Worm (Caenorhabditis elegans) whole organism, L4 larva: ENCODE data around the gene twnk-1.

ENCODE experiments used
- D1046.2 ChIP-seq: fragments of 200-800 bp; sonication (Bioruptor generic); IDR thresholded peaks from 2 replicates; pipeline ENCODE4 v1.3.6; 2022; ENCODE audit warnings: missing genetic modification characterization, missing compliant biosample characterization
- F10B5.3 ChIP-seq: sonication (generic microtip); optimal IDR thresholded peaks from 2 replicates; lab custom pipeline; 2016; ENCODE audit warnings: mild to moderate bottlenecking, missing genetic modification characterization, missing compliant biosample characterization
- F26F4.8 ChIP-seq: fragments of 200-800 bp; sonication (Bioruptor generic); conservative IDR thresholded peaks from 2 replicates; pipeline ENCODE4 v1.3.6; 2022; ENCODE audit warnings: missing genetic modification characterization, missing compliant biosample characterization
- F37D6.2 ChIP-seq: sonication (generic microtip); optimal IDR thresholded peaks from 2 replicates; lab custom pipeline; 2016; ENCODE audit warnings: mild to moderate bottlenecking, missing genetic modification characterization, missing compliant biosample characterization
- T20F7.1 ChIP-seq: fragments of 200-800 bp; sonication (Bioruptor generic); optimal IDR thresholded peaks from 2 replicates; lab custom pipeline; 2018; ENCODE audit warnings: mild to moderate bottlenecking, missing genetic modification characterization, missing compliant biosample characterization
- ZK337.2 ChIP-seq: fragments of 200-800 bp; sonication (Bioruptor generic); IDR thresholded peaks from 2 replicates; pipeline ENCODE4 v1.3.6; 2022; ENCODE audit warnings: missing genetic modification reagents, missing genetic modification characterization, missing compliant biosample characterization
- aha-1 ChIP-seq: fragments of 150-350 bp; peaks from one replicate; lab custom pipeline; 2014; ENCODE audit warnings: missing biosample characterization, missing genetic modification characterization
- ceh-62 ChIP-seq: sonication (generic microtip); optimal IDR thresholded peaks from 2 replicates; lab custom pipeline; 2017; ENCODE audit warnings: missing biosample characterization, missing genetic modification characterization
- ctbp-1 ChIP-seq: fragments of 200-800 bp; sonication (Bioruptor generic); IDR thresholded peaks from 2 replicates; pipeline ENCODE4 v1.3.6; 2022; ENCODE audit warnings: missing genetic modification reagents, missing genetic modification characterization, missing compliant biosample characterization
- daf-16 ChIP-seq, 3 experiments: sonication (generic microtip); optimal IDR thresholded peaks; 2 replicates each; lab custom pipeline; 2016 to 2017; ENCODE audit warnings: missing genetic modification characterization in 3 of 3, missing genetic modification reagents in 3 of 3, mild to moderate bottlenecking in 2 of 3, missing compliant biosample characterization in 2 of 3, missing biosample characterization in 1 of 3, moderate library complexity in 1 of 3
- daf-19 ChIP-seq: fragments of 200-800 bp; sonication (Bioruptor generic); conservative IDR thresholded peaks from 2 replicates; pipeline ENCODE4 v1.3.6; 2022; ENCODE audit warnings: missing genetic modification characterization, missing compliant biosample characterization
- dmd-6 ChIP-seq: fragments of 200-800 bp; sonication (Bioruptor generic); IDR thresholded peaks from 2 replicates; pipeline ENCODE4 v1.3.6; 2022; ENCODE audit warnings: missing genetic modification reagents, missing genetic modification characterization, missing compliant biosample characterization
- dpl-1 ChIP-seq: fragments of 150-350 bp; optimal IDR thresholded peaks from 2 replicates; lab custom pipeline; 2014; ENCODE audit warnings: missing biosample characterization, missing genetic modification reagents, missing genetic modification characterization
- dve-1 ChIP-seq: sonication (generic microtip); optimal IDR thresholded peaks from 2 replicates; lab custom pipeline; 2017; ENCODE audit warnings: antibody characterized with exemption, mild to moderate bottlenecking, missing genetic modification characterization, missing compliant biosample characterization; ENCODE audit not compliant: insufficient read depth
- hlh-11 ChIP-seq: fragments of 200-800 bp; sonication (Bioruptor generic); optimal IDR thresholded peaks from 2 replicates; lab custom pipeline; 2018; ENCODE audit warnings: mild to moderate bottlenecking, missing genetic modification characterization, missing compliant biosample characterization
- hlh-30 ChIP-seq: sonication (generic microtip); optimal IDR thresholded peaks from 2 replicates; lab custom pipeline; 2017; ENCODE audit warnings: antibody characterized with exemption, mild to moderate bottlenecking, missing genetic modification characterization, missing compliant biosample characterization; ENCODE audit not compliant: insufficient read depth
- hmg-1.1 ChIP-seq: fragments of 200-800 bp; sonication (Bioruptor generic); IDR thresholded peaks from 2 replicates; pipeline ENCODE4 v1.3.6; 2022; ENCODE audit warnings: missing genetic modification reagents, missing genetic modification characterization, missing compliant biosample characterization
- lin-1 ChIP-seq: fragments of 200-800 bp; sonication (Bioruptor generic); IDR thresholded peaks from 2 replicates; pipeline ENCODE4 v1.3.6; 2022; ENCODE audit warnings: missing genetic modification reagents, missing genetic modification characterization, missing compliant biosample characterization
- lin-39 ChIP-seq: fragments of 150-350 bp; optimal IDR thresholded peaks from 2 replicates; lab custom pipeline; 2014; ENCODE audit warnings: missing biosample characterization, missing genetic modification reagents, missing genetic modification characterization
- lir-3 ChIP-seq: sonication (generic microtip); optimal IDR thresholded peaks from 2 replicates; lab custom pipeline; 2016; ENCODE audit warnings: mild to moderate bottlenecking, missing genetic modification characterization, missing compliant biosample characterization
- lsy-2 ChIP-seq, 2 experiments: fragments of 150-350 bp in 1 of 2; sonication (generic microtip) in 1 of 2; optimal IDR thresholded peaks; 2 replicates each; lab custom pipeline; 2014 to 2017; ENCODE audit warnings: missing biosample characterization in 2 of 2, missing genetic modification characterization in 2 of 2
- madf-9 ChIP-seq: fragments of 200-800 bp; sonication (Bioruptor generic); conservative IDR thresholded peaks from 2 replicates; pipeline ENCODE4 v1.3.6; 2022; ENCODE audit warnings: missing genetic modification reagents, missing genetic modification characterization, missing compliant biosample characterization
- mdt-29 ChIP-seq: fragments of 200-800 bp; sonication (Bioruptor generic); IDR thresholded peaks from 2 replicates; pipeline ENCODE4 v1.3.6; 2022; ENCODE audit warnings: missing genetic modification reagents, missing genetic modification characterization, missing compliant biosample characterization
- mep-1 ChIP-seq: fragments of 150-350 bp; sonication (generic microtip); optimal IDR thresholded peaks from 3 replicates; lab custom pipeline; 2014; ENCODE audit warnings: missing biosample characterization, missing genetic modification characterization
- mes-2 ChIP-seq: sonication (generic microtip); optimal IDR thresholded peaks from 2 replicates; lab custom pipeline; 2016; ENCODE audit warnings: missing genotype, mild to moderate bottlenecking, missing genetic modification characterization, missing compliant biosample characterization; ENCODE audit not compliant: poor library complexity, severe bottlenecking
- mxl-3 ChIP-seq: fragments of 200-800 bp; sonication (Bioruptor generic); optimal IDR thresholded peaks from 2 replicates; lab custom pipeline; 2018; ENCODE audit warnings: mild to moderate bottlenecking, missing genetic modification characterization, missing compliant biosample characterization
- nhr-102 ChIP-seq: sonication (generic microtip); optimal IDR thresholded peaks from 2 replicates; lab custom pipeline; 2016; ENCODE audit warnings: mild to moderate bottlenecking, missing genetic modification characterization, moderate library complexity, missing compliant biosample characterization
- nhr-11 ChIP-seq: fragments of 150-350 bp; optimal IDR thresholded peaks from 2 replicates; lab custom pipeline; 2014; ENCODE audit warnings: missing biosample characterization, missing genetic modification characterization
- nhr-28 ChIP-seq: fragments of 150-350 bp; optimal IDR thresholded peaks from 2 replicates; lab custom pipeline; 2014; ENCODE audit warnings: missing biosample characterization, missing genetic modification characterization
- nhr-42 ChIP-seq: fragments of 200-800 bp; sonication (Bioruptor generic); IDR thresholded peaks from 2 replicates; pipeline ENCODE4 v1.3.6; 2022; ENCODE audit warnings: missing genetic modification characterization, missing compliant biosample characterization
- nhr-48 ChIP-seq: sonication (generic microtip); optimal IDR thresholded peaks from 2 replicates; lab custom pipeline; 2016; ENCODE audit warnings: mild to moderate bottlenecking, missing genetic modification characterization, missing compliant biosample characterization
- nhr-6 ChIP-seq: fragments of 150-350 bp; optimal IDR thresholded peaks from 2 replicates; lab custom pipeline; 2014; ENCODE audit warnings: missing biosample characterization, missing genetic modification characterization
- nhr-77 ChIP-seq: fragments of 150-350 bp; optimal IDR thresholded peaks from 2 replicates; lab custom pipeline; 2014; ENCODE audit warnings: missing biosample characterization, missing genetic modification characterization
- pha-4 ChIP-seq, 2 experiments: fragments of 150-350 bp in 1 of 2; fragments of 200-800 bp in 1 of 2; sonication (Bioruptor generic) in 1 of 2; IDR thresholded peaks in 1 of 2; optimal IDR thresholded peaks in 1 of 2; 2 replicates each; pipeline versions ENCODE4 v1.3.6 to Lab custom; 2014 to 2022; ENCODE audit warnings: missing genetic modification characterization in 2 of 2, missing genetic modification reagents in 2 of 2, missing biosample characterization in 1 of 2, missing compliant biosample characterization in 1 of 2
- pqm-1 ChIP-seq: sonication (generic microtip); optimal IDR thresholded peaks from 2 replicates; lab custom pipeline; 2017; ENCODE audit warnings: missing biosample characterization, missing genetic modification characterization
- rbr-2 ChIP-seq: sonication (generic microtip); optimal IDR thresholded peaks from 2 replicates; lab custom pipeline; 2016; ENCODE audit warnings: missing genotype, missing genetic modification characterization, missing compliant biosample characterization
- spr-1 ChIP-seq: sonication (generic microtip); optimal IDR thresholded peaks from 2 replicates; lab custom pipeline; 2016; ENCODE audit warnings: mild to moderate bottlenecking, missing genetic modification characterization, missing compliant biosample characterization
- spr-3 ChIP-seq: fragments of 200-800 bp; sonication (Bioruptor generic); optimal IDR thresholded peaks from 2 replicates; lab custom pipeline; 2018; ENCODE audit warnings: mild to moderate bottlenecking, missing genetic modification characterization, missing compliant biosample characterization
- unc-62 ChIP-seq, 3 experiments: fragments of 150-350 bp in 1 of 3; sonication (generic microtip); optimal IDR thresholded peaks in 2 of 3; peaks in 1 of 3; 1 replicate in 1 of 3; 2 replicates in 2 of 3; lab custom pipeline; 2014 to 2017; ENCODE audit warnings: missing biosample characterization in 3 of 3, missing genetic modification characterization in 3 of 3, missing genetic modification reagents in 3 of 3, missing genotype in 1 of 3
- ztf-7 ChIP-seq: fragments of 150-350 bp; optimal IDR thresholded peaks from 2 replicates; lab custom pipeline; 2014; ENCODE audit warnings: missing biosample characterization, missing genetic modification characterization

twnk-1 gene

DNA sequence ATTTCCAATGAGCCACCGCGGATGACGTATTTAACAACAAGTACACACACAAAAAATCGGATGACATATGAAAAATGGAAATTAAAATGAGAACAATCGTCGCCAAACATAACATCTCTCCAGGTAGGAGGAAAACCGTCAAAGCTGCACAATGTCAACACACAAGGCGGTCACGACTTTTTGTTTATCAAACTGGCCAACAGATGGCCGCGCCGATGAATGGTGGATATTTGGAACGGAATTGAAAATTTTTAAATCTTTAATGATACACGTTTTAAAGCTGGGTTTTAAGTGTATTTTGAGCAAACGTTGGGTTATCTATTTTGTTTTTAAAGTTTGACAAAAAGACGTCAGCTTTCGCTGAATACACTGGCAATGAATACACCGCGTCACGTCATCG, 9.7 kb upstream of the twnk-1 start:
- TF ChIP-seq aha-1 (peak; percentile 55), pha-4 (GFP tag; IDR thresholded peaks at IDR 0.05; lab: Robert Waterston, UW) (no peak), pha-4 (tag; optimal IDR thresholded peaks at IDR 0.05; lab: Kevin White, UChicago) (peak; percentile 31), D1046.2 (no peak)

DNA sequence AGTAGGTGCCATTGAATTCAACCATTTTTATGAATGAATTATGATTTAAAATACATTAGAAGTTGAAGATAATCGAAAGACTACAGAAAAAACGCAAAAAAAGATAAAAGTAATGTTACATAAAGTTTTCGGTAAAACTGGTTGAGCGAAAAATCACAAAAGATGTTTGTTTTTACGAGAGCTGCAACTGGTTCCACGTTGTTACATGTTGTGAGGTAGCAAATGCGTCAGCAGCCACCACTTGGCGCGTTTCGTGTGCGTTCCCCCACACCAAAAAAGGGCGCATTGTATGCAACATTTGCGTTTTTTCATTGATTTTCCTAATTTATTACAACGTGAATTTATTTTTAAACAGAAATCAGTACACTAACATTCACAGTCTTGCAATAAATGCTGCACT, 8.9 kb upstream of the twnk-1 start, which contains the start of gene gakh-1:
Gene gakh-1, plus strand, starts transcription at position 347 of the 400 bp plus-strand sequence.
- 0 out of 2 replicates have a peak, but pooled peaks have one; percentile 51 for TF ChIP-seq daf-19 (GFP tag; lab: Robert Waterston, UW)
- TF ChIP-seq lsy-2 (tag; optimal IDR thresholded peaks at IDR 0.05; lab: Kevin White, UChicago) = peak in 1 of 2 experiments; percentile 65
- no peak for TF ChIP-seq pqm-1
- peak in 1 of 2 experiments; percentile 30 for TF ChIP-seq unc-62 (GFP tag; optimal IDR thresholded peaks at IDR 0.05 in 1 of 2; lab: Kevin White, UChicago)
- no peak for TF ChIP-seq unc-62 (tag; optimal IDR thresholded peaks at IDR 0.05; lab: Kevin White, UChicago)
- no peak for TF ChIP-seq mdt-29
- peak; percentile 45 for TF ChIP-seq F10B5.3
- TF ChIP-seq madf-9 (GFP tag; lab: Robert Waterston, UW) = no peak
- TF ChIP-seq nhr-48 (tag; lab: Kevin White, UChicago) = peak; percentile 38
- TF ChIP-seq dve-1 (tag; lab: Kevin White, UChicago) = peak; percentile 73
- TF ChIP-seq ctbp-1 (GFP tag; lab: Robert Waterston, UW) = peak; percentile 50; the same call in 1 of the 2 replicates
- peak; percentile 79 for TF ChIP-seq hlh-11 (tag; lab: Kevin White, UChicago)
- peak; percentile 72 for TF ChIP-seq mes-2
- no peak for TF ChIP-seq aha-1
- TF ChIP-seq ztf-7 = peak; percentile 11
- peak in 1 of 2 experiments; percentile 24 for TF ChIP-seq daf-16 (GFP tag; optimal IDR thresholded peaks at IDR 0.05; lab: Kevin White, UChicago)
- TF ChIP-seq daf-16 (tag; optimal IDR thresholded peaks at IDR 0.05; lab: Kevin White, UChicago) = peak; percentile 36
- peak; percentile 31 for TF ChIP-seq nhr-77 (tag; lab: Kevin White, UChicago)
- peak; percentile 61 for TF ChIP-seq hmg-1.1
- TF ChIP-seq F37D6.2 (tag; lab: Kevin White, UChicago) = peak; percentile 20
- no peak for TF ChIP-seq ceh-62
- peak; percentile 62 for TF ChIP-seq mxl-3 (GFP tag; lab: Kevin White, UChicago)
- peak; percentile 59 for TF ChIP-seq dpl-1 (GFP tag; lab: Kevin White, UChicago)
- TF ChIP-seq lin-39 (tag; lab: Kevin White, UChicago) = no peak
- TF ChIP-seq lin-1 (GFP tag; lab: Robert Waterston, UW) = peak; percentile 48; the same call in 1 of the 2 replicates
- TF ChIP-seq pha-4 (GFP tag; IDR thresholded peaks at IDR 0.05; lab: Robert Waterston, UW) = peak; percentile 28; the same call in 1 of the 2 replicates
- TF ChIP-seq pha-4 (tag; optimal IDR thresholded peaks at IDR 0.05; lab: Kevin White, UChicago) = no peak
- no peak for TF ChIP-seq F26F4.8
- 0 out of 2 replicates have a peak, but pooled peaks have one; percentile 18 for TF ChIP-seq nhr-42 (GFP tag; lab: Robert Waterston, UW)
- peak; percentile 52 for TF ChIP-seq T20F7.1
- peak; percentile 63 for TF ChIP-seq hlh-30 (tag; lab: Kevin White, UChicago)
- TF ChIP-seq D1046.2 = no peak
- peak; percentile 54 for TF ChIP-seq nhr-102 (tag; lab: Kevin White, UChicago)
- peak; percentile 39 for TF ChIP-seq nhr-6 (tag; lab: Kevin White, UChicago)
- no peak for TF ChIP-seq nhr-11 (tag; lab: Kevin White, UChicago)
- no peak for TF ChIP-seq lir-3 (tag; lab: Kevin White, UChicago)
- peak; percentile 67 for TF ChIP-seq rbr-2 (tag; lab: Kevin White, UChicago)
- TF ChIP-seq spr-3 (GFP tag; lab: Kevin White, UChicago) = peak; percentile 13
- peak; percentile 31 for TF ChIP-seq nhr-28 (tag; lab: Kevin White, UChicago)
- peak; percentile 56 for TF ChIP-seq mep-1 (tag; lab: Kevin White, UChicago)
- TF ChIP-seq dmd-6 (GFP tag; lab: Robert Waterston, UW) = peak; percentile 57
- no peak for TF ChIP-seq ZK337.2 (GFP tag; lab: Robert Waterston, UW)
- TF ChIP-seq spr-1 (tag; lab: Kevin White, UChicago) = peak; percentile 25
